Worm (Caenorhabditis elegans) whole organism, young adult: ENCODE measurements around the gene acs-22.

Experiments used
- F55B11.4 ChIP-seq: sonication (generic microtip); optimal IDR thresholded peaks from 2 replicates; lab custom pipeline; 2016; ENCODE audit warnings: missing compliant biosample characterization, missing genetic modification characterization, borderline replicate concordance; ENCODE audit not compliant: insufficient read depth
- Y95B8A.8 ChIP-seq: fragments of 200-800 bp; sonication (Bioruptor generic); IDR thresholded peaks from 2 replicates; pipeline ENCODE4 v1.3.6; 2022; ENCODE audit warnings: missing genetic modification reagents, missing genetic modification characterization, missing compliant biosample characterization
- ceh-100 ChIP-seq: fragments of 200-800 bp; sonication (Bioruptor generic); IDR thresholded peaks from 2 replicates; pipeline ENCODE4 v1.3.6; 2022; ENCODE audit warnings: missing genetic modification reagents, missing genetic modification characterization, missing compliant biosample characterization
- die-1 ChIP-seq: sonication (generic microtip); optimal IDR thresholded peaks from 2 replicates; lab custom pipeline; 2016; ENCODE audit warnings: missing genotype, mild to moderate bottlenecking, missing genetic modification characterization, missing compliant biosample characterization
- egl-18 ChIP-seq: fragments of 200-800 bp; sonication (Bioruptor generic); IDR thresholded peaks from 2 replicates; pipeline ENCODE4 v1.3.6; 2022; ENCODE audit warnings: missing genetic modification reagents, missing genetic modification characterization, missing compliant biosample characterization
- sdz-38 ChIP-seq: sonication (generic microtip); optimal IDR thresholded peaks from 2 replicates; lab custom pipeline; 2016; ENCODE audit warnings: missing genotype, missing genetic modification characterization, missing compliant biosample characterization
- somi-1 ChIP-seq: fragments of 200-800 bp; sonication (Bioruptor generic); optimal IDR thresholded peaks from 2 replicates; lab custom pipeline; 2018; ENCODE audit warnings: mild to moderate bottlenecking, missing genetic modification characterization, missing compliant biosample characterization

The acs-22 gene

ce11 chrX:8987828-8988227 is 56.8 kb downstream of the acs-22 start, which contains the start of gene twk-18:
twk-18 (plus strand) TSS chrX:8988128.
- TF ChIP-seq die-1 (tag; lab: Kevin White, UChicago) (no peak), sdz-38 (tag; lab: Kevin White, UChicago) (no peak), F55B11.4 (tag; lab: Kevin White, UChicago) (no peak), somi-1 (GFP tag; lab: Kevin White, UChicago) (no peak), egl-18 (no peak), ceh-100 (GFP tag; lab: Robert Waterston, UW) (no peak), Y95B8A.8 (GFP tag; lab: Robert Waterston, UW) (no peak)
